Worm (Caenorhabditis elegans): ENCODE measurements around the gene unc-18.
A peak's percentile ranks its signal among the peaks of the same experiment; 100 is the strongest.

The unc-18 gene

DNA sequence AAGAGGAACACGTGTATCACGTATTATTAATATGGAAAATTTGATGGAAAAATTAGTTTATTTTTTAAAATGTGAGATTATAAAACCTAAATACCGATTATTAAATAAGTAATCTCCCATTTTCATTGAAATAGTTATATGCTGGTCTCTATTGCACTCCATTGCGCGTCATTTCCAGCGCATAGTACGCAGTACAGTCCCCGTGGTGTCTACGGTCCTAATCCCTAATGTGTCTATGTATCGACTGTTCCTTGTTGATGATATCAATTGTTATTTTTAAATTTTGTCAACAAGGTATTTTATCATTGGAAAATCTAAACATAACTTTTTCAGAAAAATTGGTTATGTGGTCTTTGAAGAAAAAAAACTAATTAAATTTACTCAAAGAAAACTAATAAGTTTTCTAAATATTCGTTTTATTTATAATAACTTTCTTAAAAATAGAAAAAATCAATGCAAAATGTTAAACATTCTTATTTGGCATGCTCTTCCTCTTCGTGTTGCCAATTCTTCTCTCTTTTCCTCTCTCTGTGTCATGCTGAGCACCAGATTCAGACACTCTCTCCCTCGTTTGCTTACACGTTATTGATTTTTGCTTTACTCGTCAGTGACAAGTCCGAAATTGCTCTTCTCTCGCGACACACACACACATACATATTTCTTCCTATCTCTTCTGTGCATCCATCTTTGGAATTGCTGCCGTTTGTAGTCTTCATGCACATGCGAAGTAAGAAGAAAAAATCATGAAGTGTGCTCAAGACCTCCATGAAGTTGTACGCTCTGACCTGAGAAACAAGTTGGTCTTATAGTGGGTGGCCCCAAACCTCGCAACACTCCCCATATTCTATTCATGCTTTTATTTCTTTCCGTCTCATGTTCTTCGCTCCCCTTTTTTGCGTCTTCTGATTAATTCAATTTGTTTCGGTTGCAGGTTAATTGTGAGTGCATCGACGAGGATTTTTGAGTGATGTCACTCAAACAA lies at the start of gene unc-18:
unc-18 (plus strand) TSS at position 932 of the 982 bp plus-strand sequence.
- TF ChIP-seq nhr-41 (GFP tag; IDR thresholded peaks at IDR 0.05) (no peak), snpc-4 (tag; optimal IDR thresholded peaks at IDR 0.05) (no peak), unc-130 (GFP tag; optimal IDR thresholded peaks at IDR 0.05) (no peak), madf-9 (GFP tag; conservative IDR thresholded peaks at IDR 0.05) (no peak), sdz-12 (GFP tag; optimal IDR thresholded peaks at IDR 0.05) (no peak), R02D3.7 (tag; optimal IDR thresholded peaks at IDR 0.05) (no peak), fkh-10 (GFP tag; optimal IDR thresholded peaks at IDR 0.05) (peak; percentile 91), lin-1 (GFP tag; IDR thresholded peaks at IDR 0.05) (no peak), dpl-1 (GFP tag; optimal IDR thresholded peaks at IDR 0.05) (no peak), dmd-6 (GFP tag; IDR thresholded peaks at IDR 0.05) (no peak), nhr-6 (tag; optimal IDR thresholded peaks at IDR 0.05) (no peak), lsy-2 (tag; optimal IDR thresholded peaks at IDR 0.05) (peak in 1 of 2 experiments; percentile 34), Y48G9A.11 (GFP tag; IDR thresholded peaks at IDR 0.05) (no peak), duxl-1 (tag; optimal IDR thresholded peaks at IDR 0.05; ENCODE audit: poor library complexity) (no peak), daf-16 (GFP tag; optimal IDR thresholded peaks at IDR 0.05) (no peak), daf-16 (tag; optimal IDR thresholded peaks at IDR 0.05) (peak; percentile 82), hlh-30 (tag; optimal IDR thresholded peaks at IDR 0.05; ENCODE audit: insufficient read depth) (peak; percentile 65), lin-13 (GFP tag; optimal IDR thresholded peaks at IDR 0.05) (no peak), aly-2 (tag; optimal IDR thresholded peaks at IDR 0.05) (no peak), unc-39 (tag; optimal IDR thresholded peaks at IDR 0.05) (no peak), arid-1 (GFP tag; conservative IDR thresholded peaks at IDR 0.05) (no peak), ztf-11 (tag; optimal IDR thresholded peaks at IDR 0.05) (no peak), lin-29 (GFP tag; IDR thresholded peaks at IDR 0.05) (no peak), daf-12 (tag; optimal IDR thresholded peaks at IDR 0.05) (no peak), mes-2 (tag; optimal IDR thresholded peaks at IDR 0.05; ENCODE audit: poor library complexity, severe bottlenecking) (peak; percentile 57), mdl-1 (tag; optimal IDR thresholded peaks at IDR 0.05) (peak in 1 of 2 experiments; percentile 12), madf-5 (GFP tag; IDR thresholded peaks at IDR 0.05) (no peak), zfp-2 (tag; optimal IDR thresholded peaks at IDR 0.05) (no peak), ceh-28 (tag; optimal IDR thresholded peaks at IDR 0.05) (peak; percentile 76), daf-8 (GFP tag; IDR thresholded peaks at IDR 0.05) (no peak), ceh-62 (tag; optimal IDR thresholded peaks at IDR 0.05) (no peak), T26A8.4 (GFP tag; IDR thresholded peaks at IDR 0.05) (no peak), F49E8.2 (tag; optimal IDR thresholded peaks at IDR 0.05; ENCODE audit: borderline replicate concordance) (no peak), nhr-25 (tag; optimal IDR thresholded peaks at IDR 0.05; ENCODE audit: borderline replicate concordance, insufficient read depth) (no peak), tag-97 (GFP tag; IDR thresholded peaks at IDR 0.05) (no peak), nhr-42 (GFP tag; IDR thresholded peaks at IDR 0.05) (no peak), php-3 (GFP tag; IDR thresholded peaks at IDR 0.05) (no peak), spr-3 (GFP tag; optimal IDR thresholded peaks at IDR 0.05) (no peak), egl-43 (GFP tag; IDR thresholded peaks at IDR 0.05) (no peak), unc-62 (GFP tag; optimal IDR thresholded peaks at IDR 0.05 in 1 of 2) (peak in 1 of 2 experiments; percentile 99), unc-62 (tag; optimal IDR thresholded peaks at IDR 0.05) (no peak), mxl-3 (GFP tag; optimal IDR thresholded peaks at IDR 0.05) (no peak), aha-1 (tag) (no peak), saeg-2 (GFP tag; IDR thresholded peaks at IDR 0.05) (no peak), daf-19 (GFP tag; conservative IDR thresholded peaks at IDR 0.05) (no peak), nhr-111 (GFP tag; optimal IDR thresholded peaks at IDR 0.05) (no peak), egl-27 (tag; optimal IDR thresholded peaks at IDR 0.05) (no peak), hlh-11 (tag; optimal IDR thresholded peaks at IDR 0.05) (peak; percentile 3), nhr-10 (tag; optimal IDR thresholded peaks at IDR 0.05) (no peak), tra-1 (GFP tag; IDR thresholded peaks at IDR 0.05) (no peak)
